Worm (Caenorhabditis elegans): ENCODE measurements around the gene lipl-8.

- TF ChIP-seq hnd-1 (tag; optimal IDR thresholded peaks at IDR 0.05) (no peak), ama-1 (optimal IDR thresholded peaks at IDR 0.05) (no peak)
Observed at ce11 chrV:14762563-14762962, 14.1 kb upstream of the lipl-8 start.
